Fruit fly (Drosophila melanogaster) whole organism, wandering third instar larva: ENCODE results near the gene SkpD.

Experiments
- Abd-B ChIP-seq: fragments of >200 bp; optimal IDR thresholded peaks from 2 replicates; lab custom pipeline; 2017; ENCODE audit warnings: missing biosample characterization, missing genetic modification characterization
- CG32264 ChIP-seq: fragments of 200-800 bp; sonication (Bioruptor generic); optimal IDR thresholded peaks from 2 replicates; lab custom pipeline; 2016; ENCODE audit warnings: missing biosample characterization, missing genetic modification characterization
- Dfd ChIP-seq: fragments of >200 bp; optimal IDR thresholded peaks from 2 replicates; lab custom pipeline; 2017; ENCODE audit warnings: missing biosample characterization, missing genetic modification characterization
- Dif ChIP-seq: fragments of 200-275, 200-300 bp; sonication (Bioruptor generic); optimal IDR thresholded peaks from 2 replicates; lab custom pipeline; 2018; ENCODE audit warnings: missing biosample characterization, missing genetic modification characterization; ENCODE audit not compliant: partially characterized antibody
- GATAd ChIP-seq: sonication (Bioruptor generic); optimal IDR thresholded peaks from 2 replicates; lab custom pipeline; 2016; ENCODE audit warnings: missing biosample characterization, missing genetic modification characterization
- HLH106 ChIP-seq: fragments of 200-800 bp; optimal IDR thresholded peaks from 3 replicates; lab custom pipeline; 2019; ENCODE audit warnings: missing biosample characterization, mild to moderate bottlenecking, missing genetic modification characterization, moderate library complexity
- Hnf4 ChIP-seq: fragments of 200-800 bp; sonication (Bioruptor generic); optimal IDR thresholded peaks from 2 replicates; lab custom pipeline; 2016; ENCODE audit warnings: missing biosample characterization, mild to moderate bottlenecking, missing genetic modification characterization
- Hr78 ChIP-seq: fragments of >200 bp; optimal IDR thresholded peaks from 2 replicates; lab custom pipeline; 2017; ENCODE audit warnings: missing biosample characterization, missing genetic modification characterization
- Jra ChIP-seq: sonication (Bioruptor generic); optimal IDR thresholded peaks from 2 replicates; lab custom pipeline; 2016; ENCODE audit warnings: missing biosample characterization, missing genetic modification characterization
- N ChIP-seq: fragments of >200 bp; optimal IDR thresholded peaks from 2 replicates; lab custom pipeline; 2018; ENCODE audit warnings: missing biosample characterization, missing external identifiers, missing genetic modification characterization
- OdsH ChIP-seq: fragments of 200-800 bp; sonication (Bioruptor generic); optimal IDR thresholded peaks from 2 replicates; lab custom pipeline; 2016; ENCODE audit warnings: missing biosample characterization, mild to moderate bottlenecking, missing genetic modification characterization
- Rel ChIP-seq, 2 experiments: fragments of 200-800 bp; sonication (Bioruptor generic) in 1 of 2; optimal IDR thresholded peaks; 2 replicates in 1 of 2; 3 replicates in 1 of 2; lab custom pipeline; 2016 to 2019; ENCODE audit warnings: mild to moderate bottlenecking in 2 of 2, missing biosample characterization in 2 of 2, missing genetic modification characterization in 2 of 2, moderate library complexity in 1 of 2
- Sp1 ChIP-seq: fragments of 200-800 bp; sonication (Bioruptor generic); optimal IDR thresholded peaks from 3 replicates; lab custom pipeline; 2019; ENCODE audit warnings: missing biosample characterization, mild to moderate bottlenecking, missing genetic modification characterization, moderate library complexity
- Vsx2 ChIP-seq: fragments of 200-300, 225-300 bp; sonication (Bioruptor generic); optimal IDR thresholded peaks from 2 replicates; lab custom pipeline; 2018; ENCODE audit warnings: missing biosample characterization, missing genetic modification characterization; ENCODE audit not compliant: partially characterized antibody
- br ChIP-seq: fragments of 200-800 bp; sonication (Bioruptor generic); optimal IDR thresholded peaks from 2 replicates; lab custom pipeline; 2016; ENCODE audit warnings: missing biosample characterization, missing genetic modification characterization
- dmrt93B ChIP-seq: fragments of 200-800 bp; sonication (Bioruptor generic); optimal IDR thresholded peaks from 2 replicates; lab custom pipeline; 2018; ENCODE audit warnings: missing biosample characterization, mild to moderate bottlenecking, missing genetic modification characterization
- dsf ChIP-seq: sonication (Bioruptor generic); optimal IDR thresholded peaks from 2 replicates; lab custom pipeline; 2016; ENCODE audit warnings: missing biosample characterization, missing genetic modification characterization, borderline replicate concordance
- ey ChIP-seq: fragments of 200-800 bp; sonication (Bioruptor generic); optimal IDR thresholded peaks from 2 replicates; lab custom pipeline; 2016; ENCODE audit warnings: missing biosample characterization, missing genetic modification characterization
- foxo ChIP-seq, 2 experiments: fragments of 200-800 bp; sonication (Bioruptor generic); optimal IDR thresholded peaks; 2 replicates in 1 of 2; 3 replicates in 1 of 2; lab custom pipeline; 2016 to 2017; ENCODE audit warnings: missing biosample characterization in 2 of 2, missing genetic modification characterization in 2 of 2
- fru ChIP-seq: fragments of 200-800 bp; sonication (Bioruptor generic); optimal IDR thresholded peaks from 3 replicates; lab custom pipeline; 2016; ENCODE audit warnings: missing biosample characterization, mild to moderate bottlenecking, missing genetic modification characterization
- jim ChIP-seq: fragments of 175-275, 200-325 bp; sonication (Bioruptor generic); optimal IDR thresholded peaks from 2 replicates; lab custom pipeline; 2016; ENCODE audit warnings: missing biosample characterization, mild to moderate bottlenecking, missing genetic modification characterization
- lola ChIP-seq: fragments of >200 bp; optimal IDR thresholded peaks from 2 replicates; lab custom pipeline; 2017; ENCODE audit warnings: missing biosample characterization, missing genetic modification characterization
- psq ChIP-seq: fragments of 200-800 bp; sonication (Bioruptor generic); optimal IDR thresholded peaks from 3 replicates; lab custom pipeline; 2017; ENCODE audit warnings: missing biosample characterization, mild to moderate bottlenecking, missing genetic modification characterization, moderate library complexity
- rgr ChIP-seq: fragments of 200-800 bp; sonication (Bioruptor generic); optimal IDR thresholded peaks from 3 replicates; lab custom pipeline; 2016; ENCODE audit warnings: missing biosample characterization, mild to moderate bottlenecking, missing genetic modification characterization
- sv ChIP-seq: fragments of 200-800 bp; sonication (Bioruptor generic); optimal IDR thresholded peaks from 3 replicates; lab custom pipeline; 2016; ENCODE audit warnings: missing biosample characterization, missing genetic modification characterization
- tai ChIP-seq: sonication (Bioruptor generic); optimal IDR thresholded peaks from 2 replicates; lab custom pipeline; 2016; ENCODE audit warnings: missing biosample characterization, missing genetic modification characterization
- usp ChIP-seq: fragments of >200 bp; optimal IDR thresholded peaks from 2 replicates; lab custom pipeline; 2017; ENCODE audit warnings: missing biosample characterization, missing genetic modification characterization
- woc ChIP-seq: sonication (Bioruptor generic); optimal IDR thresholded peaks from 2 replicates; lab custom pipeline; 2016; ENCODE audit warnings: missing biosample characterization, mild to moderate bottlenecking, missing genetic modification characterization

The SkpD gene

DNA sequence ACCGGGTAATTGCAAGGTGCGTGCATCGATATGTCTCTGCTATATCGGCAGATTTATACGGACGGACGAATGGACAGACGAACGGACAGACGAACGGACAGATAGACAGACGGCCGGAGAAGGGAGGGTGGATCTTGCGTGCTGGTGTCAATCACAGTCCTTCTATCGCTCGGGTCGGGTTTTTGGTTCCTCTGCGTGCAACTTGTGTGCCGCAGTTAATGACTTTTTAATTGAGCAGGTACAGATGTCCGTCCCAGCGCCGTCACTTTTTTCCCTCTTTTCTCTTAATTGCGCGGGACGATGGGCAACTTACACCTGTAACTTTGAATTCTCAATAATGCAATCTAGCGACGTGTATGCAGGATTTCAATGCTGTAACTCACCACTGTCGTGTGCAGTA lies 25.7 kb upstream of the SkpD start:
- TF ChIP-seq Abd-B (no peak), HLH106 (no peak), Sp1 (GFP tag; lab: Kevin White, UChicago) (no peak), Rel (GFP tag; optimal IDR thresholded peaks at IDR 0.05; lab: Kevin White, UChicago) (no peak), Rel (tag; optimal IDR thresholded peaks at IDR 0.05; lab: Kevin White, UChicago) (no peak), Dfd (GFP tag; lab: Kevin White, UChicago) (no peak), Vsx2 (GFP tag; lab: Kevin White, UChicago) (no peak), lola (GFP tag; lab: Kevin White, UChicago) (no peak), psq (GFP tag; lab: Kevin White, UChicago) (no peak), N (no peak), br (no peak)

DNA sequence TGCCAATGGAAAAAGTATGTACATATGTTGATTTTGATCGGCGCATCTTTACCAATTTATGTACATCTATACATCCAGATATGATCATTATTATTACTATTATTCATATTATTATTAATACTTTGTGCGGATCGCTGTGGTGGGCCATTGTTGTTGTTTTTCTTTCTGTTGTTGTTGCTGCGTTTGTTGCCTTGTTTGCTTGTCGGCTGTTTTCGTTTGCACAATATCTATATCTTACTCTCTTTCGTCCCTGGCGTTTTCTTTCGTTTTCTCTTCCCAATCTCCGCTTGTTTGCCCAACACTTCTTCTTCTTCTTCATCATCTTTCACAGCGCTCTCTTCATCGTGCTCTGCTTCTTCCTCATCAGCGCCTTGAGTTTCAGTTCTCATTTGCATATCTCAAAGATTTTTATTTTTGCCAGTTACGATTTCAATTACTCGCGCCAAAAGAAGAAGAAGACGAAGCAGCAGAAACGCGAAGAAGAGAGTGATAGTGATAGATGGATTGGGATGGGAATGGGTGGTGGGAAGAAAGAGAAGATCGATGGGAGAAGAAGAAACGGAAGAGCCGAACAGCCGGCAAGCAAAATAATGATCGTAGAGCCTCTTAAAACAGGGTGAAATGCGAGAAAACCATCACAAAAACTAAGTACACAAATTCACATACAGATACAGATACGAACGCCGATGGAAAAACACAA lies 24.5 kb upstream of the SkpD start:
- TF ChIP-seq Dif (GFP tag; lab: Kevin White, UChicago) (no peak), Abd-B (no peak), ey (GFP tag; lab: Kevin White, UChicago) (no peak), psq (GFP tag; lab: Kevin White, UChicago) (peak; percentile 67)

DNA sequence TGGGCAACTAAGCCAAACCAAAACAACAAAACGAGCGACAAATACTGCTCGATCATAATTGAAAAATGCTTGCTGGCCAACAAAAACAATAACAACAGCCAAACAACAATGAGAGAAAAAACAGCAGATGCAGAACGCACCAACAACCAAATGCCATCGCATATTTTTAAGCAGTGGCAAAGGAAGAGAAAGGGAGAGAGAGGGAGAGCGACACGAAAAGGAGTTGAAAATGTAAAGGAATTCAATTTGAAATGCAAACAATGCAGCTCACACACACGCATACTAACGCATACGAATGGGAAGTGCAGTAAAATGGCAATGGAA lies 23.9 kb upstream of the SkpD start:
- no peak for TF ChIP-seq Vsx2 (GFP tag; lab: Kevin White, UChicago)
- peak; percentile 9 for TF ChIP-seq psq (GFP tag; lab: Kevin White, UChicago)

dm6 chrX:19791832-19792231 lies 20.7 kb upstream of the SkpD start:
- no peak for TF ChIP-seq foxo (GFP tag; optimal IDR thresholded peaks at IDR 0.05; lab: Kevin White, UChicago)
- peak; percentile 53 for TF ChIP-seq Dfd (GFP tag; lab: Kevin White, UChicago)

DNA sequence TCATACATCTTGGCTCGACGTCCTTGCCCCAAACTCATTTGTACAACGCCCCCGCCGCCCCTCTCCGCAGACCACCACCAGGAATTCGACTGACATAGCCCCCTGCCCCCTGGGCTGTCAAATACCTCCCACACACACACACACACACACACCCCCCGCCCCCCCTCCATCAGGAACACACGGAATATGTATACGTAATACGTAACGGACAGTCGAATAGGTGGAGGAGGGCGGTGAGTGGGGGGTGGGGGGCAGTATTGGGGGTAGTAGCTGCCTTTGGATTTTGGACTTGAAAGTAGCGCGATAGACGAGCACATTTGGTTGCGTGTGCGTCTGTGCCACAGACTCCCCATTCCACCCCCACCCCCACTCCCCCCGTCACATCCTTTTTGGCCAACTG lies 20.0 kb upstream of the SkpD start:
- no peak for TF ChIP-seq jim
- no peak for TF ChIP-seq usp
- no peak for TF ChIP-seq dsf
- TF ChIP-seq fru (GFP tag; lab: Kevin White, UChicago), result no peak
- no peak for TF ChIP-seq Abd-B
- TF ChIP-seq dmrt93B, result no peak
- no peak for TF ChIP-seq tai (GFP tag; lab: Kevin White, UChicago)
- no peak for TF ChIP-seq Rel (GFP tag; optimal IDR thresholded peaks at IDR 0.05; lab: Kevin White, UChicago)
- TF ChIP-seq Rel (tag; optimal IDR thresholded peaks at IDR 0.05; lab: Kevin White, UChicago), result no peak
- TF ChIP-seq lola (GFP tag; lab: Kevin White, UChicago), result no peak
- no peak for TF ChIP-seq Vsx2 (GFP tag; lab: Kevin White, UChicago)
- TF ChIP-seq Dif (GFP tag; lab: Kevin White, UChicago), result no peak
- no peak for TF ChIP-seq woc (GFP tag; lab: Kevin White, UChicago)
- TF ChIP-seq rgr (GFP tag; lab: Kevin White, UChicago), result no peak
- no peak for TF ChIP-seq HLH106
- TF ChIP-seq Hnf4 (GFP tag; lab: Kevin White, UChicago), result no peak
- no peak for TF ChIP-seq OdsH (GFP tag; lab: Kevin White, UChicago)
- TF ChIP-seq Hr78 (GFP tag; lab: Kevin White, UChicago), result no peak
- TF ChIP-seq GATAd (GFP tag; lab: Kevin White, UChicago), result no peak
- TF ChIP-seq CG32264, result no peak
- TF ChIP-seq, all 38 proteins: peak for 0

DNA sequence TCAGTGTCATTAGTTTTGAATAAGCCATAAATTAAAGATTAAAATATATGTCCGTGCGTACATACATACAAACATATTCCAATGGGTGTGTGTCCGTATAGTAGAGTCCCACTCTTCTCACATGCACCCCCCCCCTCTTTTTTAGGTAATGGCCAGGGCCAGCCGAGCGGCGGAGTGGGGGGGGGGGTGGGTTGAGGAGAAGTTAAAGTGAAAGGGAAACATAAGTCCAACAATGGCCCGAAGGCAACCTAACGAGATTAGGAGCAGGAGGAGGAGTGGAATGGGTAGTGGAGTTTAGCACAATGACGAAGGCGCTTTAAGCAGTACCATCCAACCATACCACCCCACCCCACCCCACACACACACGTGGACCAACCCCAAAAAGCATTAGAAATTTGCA lies 16.7 kb upstream of the SkpD start:
- TF ChIP-seq Dif (GFP tag; lab: Kevin White, UChicago) (no peak), Dfd (GFP tag; lab: Kevin White, UChicago) (peak; percentile 47), jim (no peak), tai (GFP tag; lab: Kevin White, UChicago) (no peak), foxo (GFP tag; optimal IDR thresholded peaks at IDR 0.05; lab: Kevin White, UChicago) (no peak), rgr (GFP tag; lab: Kevin White, UChicago) (no peak)

- TF ChIP-seq GATAd (GFP tag; lab: Kevin White, UChicago), result no peak
- TF ChIP-seq Hnf4 (GFP tag; lab: Kevin White, UChicago), result no peak
- TF ChIP-seq woc (GFP tag; lab: Kevin White, UChicago), result no peak
- TF ChIP-seq Jra (GFP tag; lab: Kevin White, UChicago), result no peak
- TF ChIP-seq sv, result no peak
- no peak for TF ChIP-seq dsf
These were observed 6.4 kb upstream of the SkpD start for dm6 chrX:19806137-19806536.
